Fruit fly (Drosophila melanogaster) whole organism, embryonic: ENCODE results near the gene CG15728.

Source experiments
- CG17328 ChIP-seq: fragments of 200-800 bp; sonication (Bioruptor generic); IDR thresholded peaks from 2 replicates; pipeline ENCODE4 v1.3.6; 2022; ENCODE audit warnings: missing biosample characterization, missing genetic modification characterization
- CG17829 ChIP-seq: fragments of 200-800 bp; optimal IDR thresholded peaks from 2 replicates; lab custom pipeline; 2019; ENCODE audit warnings: missing biosample characterization, mild to moderate bottlenecking, missing genetic modification characterization, moderate library complexity
- CG2129 ChIP-seq: fragments of 200-800 bp; sonication (Bioruptor generic); IDR thresholded peaks from 2 replicates; pipeline ENCODE4 v1.3.6; 2022; ENCODE audit warnings: missing biosample characterization, missing genetic modification characterization; ENCODE audit not compliant: partially characterized antibody
- CG2875 ChIP-seq: fragments of 200-800 bp; sonication (Bioruptor generic); optimal IDR thresholded peaks from 2 replicates; lab custom pipeline; 2017; ENCODE audit warnings: missing biosample characterization, mild to moderate bottlenecking, missing genetic modification characterization, missing genetic modification reagents
- CG33213 ChIP-seq: fragments of 200-800 bp; sonication (Bioruptor generic); optimal IDR thresholded peaks from 3 replicates; lab custom pipeline; 2016; ENCODE audit warnings: missing biosample characterization, missing genetic modification characterization
- CG7745 ChIP-seq: fragments of 200-800 bp; sonication (Bioruptor generic); optimal IDR thresholded peaks from 2 replicates; lab custom pipeline; 2018; ENCODE audit warnings: missing biosample characterization, mild to moderate bottlenecking, missing genetic modification characterization, moderate library complexity
- NFAT ChIP-seq: fragments of 200-800 bp; sonication (Bioruptor generic); IDR thresholded peaks from 2 replicates; pipeline ENCODE4 v1.3.6; 2022; ENCODE audit warnings: missing biosample characterization, missing genetic modification characterization
- slou ChIP-seq: fragments of 200-800 bp; sonication (Bioruptor generic); optimal IDR thresholded peaks from 3 replicates; lab custom pipeline; 2016; ENCODE audit warnings: missing biosample characterization, missing genetic modification characterization
- tap ChIP-seq: fragments of 200-800 bp; optimal IDR thresholded peaks from 3 replicates; lab custom pipeline; 2019; ENCODE audit warnings: missing biosample characterization, mild to moderate bottlenecking, missing genetic modification characterization, moderate library complexity

DNA sequence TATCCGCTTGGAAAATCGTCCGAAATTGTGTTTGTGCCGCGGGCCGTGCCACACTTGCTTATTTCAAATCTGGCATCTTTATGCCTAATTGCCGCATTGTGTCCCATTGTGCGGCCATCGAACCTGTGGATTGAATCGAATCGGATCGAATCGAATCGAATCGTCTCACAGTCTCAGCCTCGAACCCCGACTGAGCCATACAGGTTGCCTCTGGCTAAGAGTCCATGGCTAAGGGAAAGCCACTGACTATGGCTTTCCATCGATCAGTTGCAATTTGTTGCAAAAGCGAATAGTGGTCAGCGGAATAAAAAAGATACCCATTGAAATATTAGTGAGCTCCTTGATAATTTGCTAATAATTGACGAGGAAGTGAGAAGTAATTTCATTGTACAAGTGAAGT is at the start of gene CG15728:
- TF ChIP-seq slou (GFP tag; lab: Kevin White, UChicago): no peak
- no peak for TF ChIP-seq CG2875 (GFP tag; lab: Kevin White, UChicago)
- no peak for TF ChIP-seq tap
- TF ChIP-seq NFAT (GFP tag; lab: Robert Waterston, UW): no peak
- no peak for TF ChIP-seq CG2129 (GFP tag; lab: Robert Waterston, UW)
- no peak for TF ChIP-seq CG17829 (tag; lab: Kevin White, UChicago)
- TF ChIP-seq CG33213 (GFP tag; lab: Kevin White, UChicago): no peak
- TF ChIP-seq CG7745 (tag; lab: Kevin White, UChicago): no peak
- no peak for TF ChIP-seq CG17328
